Worm (Caenorhabditis elegans) whole organism, mixed stage, embryonic: Measurements from ENCODE around the gene eif-1.

Experiments
- M03D4.4 ChIP-seq: sonication (generic microtip); optimal IDR thresholded peaks from 2 replicates; lab custom pipeline; 2017; ENCODE audit warnings: mild to moderate bottlenecking, missing genetic modification characterization, missing compliant biosample characterization
- bed-3 ChIP-seq: fragments of 200-800 bp; sonication (Bioruptor generic); optimal IDR thresholded peaks from 3 replicates; lab custom pipeline; 2018; ENCODE audit warnings: mild to moderate bottlenecking, missing genetic modification characterization, moderate library complexity, missing compliant biosample characterization
- blmp-1 ChIP-seq: fragments of 150-350 bp; optimal IDR thresholded peaks from 2 replicates; lab custom pipeline; 2014; ENCODE audit warnings: missing biosample characterization, missing genetic modification characterization
- ceh-39 ChIP-seq: fragments of 150-350 bp; optimal IDR thresholded peaks from 2 replicates; lab custom pipeline; 2014; ENCODE audit warnings: missing biosample characterization, missing genetic modification characterization
- ceh-43 ChIP-seq: fragments of 200-800 bp; sonication (Bioruptor generic); optimal IDR thresholded peaks from 2 replicates; lab custom pipeline; 2018; ENCODE audit warnings: mild to moderate bottlenecking, missing genetic modification characterization, moderate library complexity, missing compliant biosample characterization
- ceh-83 ChIP-seq: fragments of 200-800 bp; sonication (Bioruptor generic); optimal IDR thresholded peaks from 2 replicates; lab custom pipeline; 2018; ENCODE audit warnings: mild to moderate bottlenecking, missing genetic modification characterization, missing compliant biosample characterization
- ces-1 ChIP-seq: fragments of 150-350 bp; optimal IDR thresholded peaks from 2 replicates; lab custom pipeline; 2014; ENCODE audit warnings: missing biosample characterization, missing genetic modification reagents, missing genetic modification characterization
- drap-1 ChIP-seq: fragments of 200-800 bp; sonication (Bioruptor generic); optimal IDR thresholded peaks from 3 replicates; lab custom pipeline; 2018; ENCODE audit warnings: mild to moderate bottlenecking, missing genetic modification characterization, missing compliant biosample characterization
- elt-1 ChIP-seq: sonication (generic microtip); optimal IDR thresholded peaks from 2 replicates; lab custom pipeline; 2017; ENCODE audit warnings: missing genetic modification characterization, mild to moderate bottlenecking, missing compliant biosample characterization, antibody characterized with exemption, moderate library complexity, borderline replicate concordance; ENCODE audit not compliant: insufficient read depth
- elt-3 ChIP-seq: fragments of 150-350 bp; optimal IDR thresholded peaks from 2 replicates; lab custom pipeline; 2014; ENCODE audit warnings: missing biosample characterization, missing genetic modification characterization
- ham-2 ChIP-seq: fragments of 200-800 bp; sonication (Bioruptor generic); optimal IDR thresholded peaks from 2 replicates; lab custom pipeline; 2018; ENCODE audit warnings: mild to moderate bottlenecking, missing genetic modification characterization, missing compliant biosample characterization
- hlh-1 ChIP-seq: fragments of 150-350 bp; optimal IDR thresholded peaks from 2 replicates; lab custom pipeline; 2014; ENCODE audit warnings: missing biosample characterization, missing genetic modification reagents, missing genetic modification characterization
- lin-13 ChIP-seq: fragments of 150-350 bp; optimal IDR thresholded peaks from 2 replicates; lab custom pipeline; 2014; ENCODE audit warnings: missing biosample characterization, missing genetic modification characterization
- lin-32 ChIP-seq: fragments of 200-800 bp; sonication (Bioruptor generic); optimal IDR thresholded peaks from 2 replicates; lab custom pipeline; 2018; ENCODE audit warnings: mild to moderate bottlenecking, missing genetic modification characterization, missing compliant biosample characterization
- lsy-2 ChIP-seq: fragments of 150-350 bp; optimal IDR thresholded peaks from 2 replicates; lab custom pipeline; 2014; ENCODE audit warnings: missing biosample characterization, missing genetic modification characterization
- mab-5 ChIP-seq: fragments of 150-350 bp; optimal IDR thresholded peaks from 2 replicates; lab custom pipeline; 2014; ENCODE audit warnings: missing biosample characterization, missing genetic modification characterization
- mep-1 ChIP-seq: fragments of 150-350 bp; optimal IDR thresholded peaks from 2 replicates; lab custom pipeline; 2017; ENCODE audit warnings: missing biosample characterization, missing genetic modification reagents, missing genetic modification characterization, inconsistent platforms
- mls-2 ChIP-seq: sonication (generic microtip); optimal IDR thresholded peaks from 2 replicates; lab custom pipeline; 2016; ENCODE audit warnings: mild to moderate bottlenecking, missing genetic modification characterization, moderate library complexity, missing compliant biosample characterization
- nhr-12 ChIP-seq: fragments of 150-350 bp; optimal IDR thresholded peaks from 2 replicates; lab custom pipeline; 2014; ENCODE audit warnings: missing biosample characterization, missing genetic modification characterization
- nhr-2 ChIP-seq: fragments of 150-350 bp; optimal IDR thresholded peaks from 2 replicates; lab custom pipeline; 2014; ENCODE audit warnings: missing biosample characterization, missing genetic modification characterization
- nhr-237 ChIP-seq: fragments of 150-350 bp; optimal IDR thresholded peaks from 2 replicates; lab custom pipeline; 2014; ENCODE audit warnings: missing biosample characterization, missing genetic modification characterization
- nhr-28 ChIP-seq: fragments of 150-350 bp; optimal IDR thresholded peaks from 2 replicates; lab custom pipeline; 2014; ENCODE audit warnings: missing biosample characterization, missing genetic modification characterization
- nhr-76 ChIP-seq: sonication (generic microtip); optimal IDR thresholded peaks from 2 replicates; lab custom pipeline; 2017; ENCODE audit warnings: missing biosample characterization, missing genetic modification characterization
- pha-4 ChIP-seq: fragments of 150-350 bp; optimal IDR thresholded peaks from 2 replicates; lab custom pipeline; 2018; ENCODE audit warnings: missing biosample characterization, missing genetic modification reagents, missing genetic modification characterization
- sem-2 ChIP-seq: fragments of 200-800 bp; sonication (Bioruptor generic); optimal IDR thresholded peaks from 2 replicates; lab custom pipeline; 2018; ENCODE audit warnings: mild to moderate bottlenecking, missing genetic modification characterization, missing compliant biosample characterization
- snpc-4 ChIP-seq: fragments of 150-350 bp; optimal IDR thresholded peaks from 2 replicates; lab custom pipeline; 2014; ENCODE audit warnings: missing biosample characterization, missing genetic modification characterization
- tbx-8 ChIP-seq: fragments of 200-800 bp; sonication (Bioruptor generic); optimal IDR thresholded peaks from 2 replicates; lab custom pipeline; 2018; ENCODE audit warnings: mild to moderate bottlenecking, missing genetic modification characterization, moderate library complexity, missing compliant biosample characterization
- unc-120 ChIP-seq: sonication (generic microtip); optimal IDR thresholded peaks from 2 replicates; lab custom pipeline; 2017; ENCODE audit warnings: missing genetic modification characterization, missing compliant biosample characterization; ENCODE audit not compliant: poor library complexity, severe bottlenecking
- unc-39 ChIP-seq: fragments of 150-350 bp; optimal IDR thresholded peaks from 2 replicates; lab custom pipeline; 2014; ENCODE audit warnings: missing biosample characterization, missing genetic modification characterization
- unc-62 ChIP-seq: fragments of 150-350 bp; optimal IDR thresholded peaks from 2 replicates; lab custom pipeline; 2014; ENCODE audit warnings: missing biosample characterization, missing genetic modification reagents, missing genetic modification characterization
- zip-8 ChIP-seq: fragments of 150-350 bp; optimal IDR thresholded peaks from 2 replicates; lab custom pipeline; 2014; ENCODE audit warnings: missing biosample characterization, missing genetic modification characterization
- ztf-11 ChIP-seq: fragments of 150-350 bp; optimal IDR thresholded peaks from 2 replicates; lab custom pipeline; 2014; ENCODE audit warnings: missing biosample characterization, missing genetic modification characterization

eif-1 gene

ce11 chrII:5001866-5002265 lies 8.5 kb upstream of the eif-1 start:
- TF ChIP-seq snpc-4 (tag; lab: Kevin White, UChicago): no peak
- no peak for TF ChIP-seq mls-2
- no peak for TF ChIP-seq ceh-83 (GFP tag; lab: Kevin White, UChicago)
- TF ChIP-seq, all 35 proteins: peak for 0

- TF ChIP-seq lin-13 (tag; lab: Kevin White, UChicago) (peak; percentile 53), lin-32 (GFP tag; lab: Kevin White, UChicago) (no peak), nhr-237 (tag; lab: Kevin White, UChicago) (peak; percentile 86)
Measured at ce11 chrII:4999122-4999521, 5.7 kb upstream of the eif-1 start, which contains the start of gene citk-2. Gene citk-2 (plus strand): TSS chrII:4999520.

ce11 chrII:4998657-4999056 lies 5.3 kb upstream of the eif-1 start, which contains the start of gene F59A6.11:
Gene F59A6.11 (minus strand): TSS chrII:4998757.
- no peak for TF ChIP-seq lin-32 (GFP tag; lab: Kevin White, UChicago)
- TF ChIP-seq bed-3 (GFP tag; lab: Kevin White, UChicago): no peak
- TF ChIP-seq nhr-12 (tag; lab: Kevin White, UChicago): no peak
- TF ChIP-seq lsy-2 (tag; lab: Kevin White, UChicago): no peak
- no peak for TF ChIP-seq ceh-43 (GFP tag; lab: Kevin White, UChicago)
- TF ChIP-seq lin-13 (tag; lab: Kevin White, UChicago): no peak
- no peak for TF ChIP-seq M03D4.4 (tag; lab: Kevin White, UChicago)
- no peak for TF ChIP-seq snpc-4 (tag; lab: Kevin White, UChicago)
- no peak for TF ChIP-seq nhr-28 (tag; lab: Kevin White, UChicago)
- no peak for TF ChIP-seq unc-120 (tag; lab: Kevin White, UChicago)
- TF ChIP-seq unc-62: no peak
- no peak for TF ChIP-seq elt-1 (tag; lab: Kevin White, UChicago)
- no peak for TF ChIP-seq ces-1 (GFP tag; lab: Kevin White, UChicago)
- TF ChIP-seq mls-2: no peak
- TF ChIP-seq hlh-1 (tag; lab: Kevin White, UChicago): no peak
- TF ChIP-seq mab-5 (tag; lab: Kevin White, UChicago): no peak
- no peak for TF ChIP-seq elt-3 (tag; lab: Kevin White, UChicago)
- TF ChIP-seq ham-2 (GFP tag; lab: Kevin White, UChicago): no peak
- TF ChIP-seq unc-39: no peak

- no peak for TF ChIP-seq ztf-11
- TF ChIP-seq ceh-39 (tag; lab: Kevin White, UChicago): no peak
Measured at ce11 chrII:4994939-4995338, 1.6 kb upstream of the eif-1 start, which contains the start of gene rnh-1.0. Gene rnh-1.0 (plus strand): TSS chrII:4995327.

DNA sequence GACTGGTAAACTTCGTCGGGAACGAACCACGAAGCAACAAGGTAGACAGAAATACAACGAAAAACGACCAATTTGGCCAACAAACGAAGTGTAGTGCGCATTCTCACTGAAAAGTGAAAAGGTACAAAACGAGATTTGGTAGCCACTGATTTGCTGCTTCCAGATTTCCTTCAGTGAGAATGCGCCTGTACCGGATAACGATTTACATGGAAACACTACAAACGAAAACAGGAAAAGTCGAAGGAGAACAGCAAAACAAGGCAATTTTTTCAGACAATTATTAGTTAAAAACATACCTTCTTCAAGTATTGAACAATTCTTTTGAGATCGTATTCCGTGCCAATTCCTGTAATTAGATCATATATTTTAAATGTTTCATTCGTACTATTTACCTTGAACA lies 403 bp downstream of the eif-1 start, which contains the start of gene pigb-1:
pigb-1 (minus strand) TSS at position 101 of the 400 bp plus-strand sequence.
- TF ChIP-seq nhr-12 (tag; lab: Kevin White, UChicago): no peak
- TF ChIP-seq ceh-43 (GFP tag; lab: Kevin White, UChicago): no peak
- no peak for TF ChIP-seq nhr-237 (tag; lab: Kevin White, UChicago)
- TF ChIP-seq unc-39: no peak
- TF ChIP-seq ztf-11: no peak
- TF ChIP-seq snpc-4 (tag; lab: Kevin White, UChicago): no peak
- TF ChIP-seq ceh-83 (GFP tag; lab: Kevin White, UChicago): no peak
- TF ChIP-seq tbx-8: no peak
- TF ChIP-seq elt-3 (tag; lab: Kevin White, UChicago): no peak
- no peak for TF ChIP-seq zip-8 (tag; lab: Kevin White, UChicago)
- no peak for TF ChIP-seq blmp-1 (tag; lab: Kevin White, UChicago)
- no peak for TF ChIP-seq sem-2 (GFP tag; lab: Kevin White, UChicago)
- TF ChIP-seq elt-1 (tag; lab: Kevin White, UChicago): no peak
- TF ChIP-seq mls-2: no peak
- TF ChIP-seq nhr-2 (tag; lab: Kevin White, UChicago): no peak
- no peak for TF ChIP-seq mep-1
- TF ChIP-seq ceh-39 (tag; lab: Kevin White, UChicago): no peak
- TF ChIP-seq, all 35 proteins: peak for 0

DNA sequence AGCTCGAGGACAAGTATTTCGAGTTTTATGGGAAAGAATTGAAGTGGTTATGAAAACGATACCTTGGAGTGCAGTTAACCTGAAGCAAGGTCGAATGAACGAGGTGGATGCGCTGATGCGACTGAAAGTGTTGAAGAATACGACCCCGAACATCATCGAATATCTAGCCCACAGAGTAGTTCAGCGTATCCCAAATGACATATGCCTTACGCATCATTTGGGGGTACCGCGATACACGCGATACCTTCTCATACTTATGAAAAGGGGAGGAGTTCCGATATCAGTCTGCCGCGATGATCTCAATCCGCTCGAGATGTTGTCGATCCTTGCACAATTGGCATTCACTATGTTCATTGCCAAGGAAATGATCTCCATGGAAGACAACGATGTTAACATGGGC lies 3.6 kb downstream of the eif-1 start, which contains the start of gene T27F7.12:
T27F7.12 (plus strand) TSS at position 301 of the 400 bp plus-strand sequence.
- TF ChIP-seq M03D4.4 (tag; lab: Kevin White, UChicago): no peak
- TF ChIP-seq unc-62: no peak
- TF ChIP-seq snpc-4 (tag; lab: Kevin White, UChicago): no peak
- TF ChIP-seq tbx-8: no peak
- TF ChIP-seq drap-1 (GFP tag; lab: Kevin White, UChicago): no peak
- TF ChIP-seq nhr-12 (tag; lab: Kevin White, UChicago): no peak
- no peak for TF ChIP-seq ces-1 (GFP tag; lab: Kevin White, UChicago)
- TF ChIP-seq nhr-76: no peak
- TF ChIP-seq pha-4: no peak
- TF ChIP-seq lsy-2 (tag; lab: Kevin White, UChicago): no peak
- no peak for TF ChIP-seq bed-3 (GFP tag; lab: Kevin White, UChicago)
- TF ChIP-seq mep-1: no peak
- TF ChIP-seq, all 35 proteins: peak for 0
